Worm (Caenorhabditis elegans) whole organism, L1 larva: ENCODE measurements around the gene T07D4.5.

Source experiments
- C04F5.9 ChIP-seq: sonication (generic microtip); optimal IDR thresholded peaks from 2 replicates; lab custom pipeline; 2016; ENCODE audit warnings: missing genetic modification characterization, missing compliant biosample characterization
- C16A3.4 ChIP-seq: fragments of 150-350 bp; optimal IDR thresholded peaks from 2 replicates; lab custom pipeline; 2014; ENCODE audit warnings: missing biosample characterization, missing genetic modification characterization
- C34B4.2 ChIP-seq: sonication (generic microtip); optimal IDR thresholded peaks from 2 replicates; lab custom pipeline; 2017; ENCODE audit warnings: mild to moderate bottlenecking, missing genetic modification characterization, missing compliant biosample characterization
- F16B12.6 ChIP-seq: fragments of 150-350 bp; optimal IDR thresholded peaks from 2 replicates; lab custom pipeline; 2014; ENCODE audit warnings: missing biosample characterization, missing genetic modification characterization
- aha-1 ChIP-seq: fragments of 150-350 bp; optimal IDR thresholded peaks from 2 replicates; lab custom pipeline; 2014; ENCODE audit warnings: missing biosample characterization, missing genetic modification characterization
- alr-1 ChIP-seq: fragments of 200-800 bp; sonication (Bioruptor generic); optimal IDR thresholded peaks from 2 replicates; lab custom pipeline; 2018; ENCODE audit warnings: borderline replicate concordance, mild to moderate bottlenecking, missing genetic modification characterization, missing compliant biosample characterization
- aly-2 ChIP-seq: fragments of 150-350 bp; optimal IDR thresholded peaks from 2 replicates; lab custom pipeline; 2014; ENCODE audit warnings: missing biosample characterization, missing genetic modification characterization
- ceh-63 ChIP-seq: fragments of 200-800 bp; sonication (Bioruptor generic); optimal IDR thresholded peaks from 2 replicates; lab custom pipeline; 2018; ENCODE audit warnings: mild to moderate bottlenecking, missing genetic modification characterization, missing compliant biosample characterization
- ceh-8 ChIP-seq: fragments of 200-800 bp; sonication (Bioruptor generic); optimal IDR thresholded peaks from 2 replicates; lab custom pipeline; 2018; ENCODE audit warnings: mild to moderate bottlenecking, missing genetic modification characterization, moderate library complexity, missing compliant biosample characterization
- ceh-88 ChIP-seq: fragments of 200-800 bp; sonication (Bioruptor generic); IDR thresholded peaks from 2 replicates; pipeline ENCODE4 v1.3.6; 2022; ENCODE audit warnings: missing genetic modification characterization, missing compliant biosample characterization
- dsc-1 ChIP-seq: sonication (generic microtip); optimal IDR thresholded peaks from 2 replicates; lab custom pipeline; 2016; ENCODE audit warnings: mild to moderate bottlenecking, missing genetic modification characterization, missing compliant biosample characterization
- efl-1 ChIP-seq, 4 experiments: fragments of 150-350 bp; optimal IDR thresholded peaks in 3 of 4; peaks in 1 of 4; 1 replicate in 1 of 4; 2 replicates in 3 of 4; lab custom pipeline; 2014; ENCODE audit warnings: missing biosample characterization in 2 of 4, missing genetic modification characterization in 2 of 4, missing genetic modification reagents in 2 of 4
- efl-3 ChIP-seq: fragments of 200-800 bp; sonication (Bioruptor generic); optimal IDR thresholded peaks from 2 replicates; lab custom pipeline; 2018; ENCODE audit warnings: mild to moderate bottlenecking, missing genetic modification characterization, missing compliant biosample characterization
- egl-13 ChIP-seq: sonication (generic microtip); optimal IDR thresholded peaks from 2 replicates; lab custom pipeline; 2016; ENCODE audit warnings: missing genotype, missing genetic modification reagents, missing genetic modification characterization, missing compliant biosample characterization
- egl-27 ChIP-seq, 2 experiments: fragments of 150-350 bp in 1 of 2; sonication (generic microtip); optimal IDR thresholded peaks; 3 replicates each; lab custom pipeline; 2017 to 2018; ENCODE audit warnings: missing biosample characterization in 2 of 2, missing genetic modification characterization in 2 of 2, missing genetic modification reagents in 2 of 2
- elt-2 ChIP-seq: sonication (generic microtip); optimal IDR thresholded peaks from 2 replicates; lab custom pipeline; 2016; ENCODE audit warnings: missing genetic modification characterization, mild to moderate bottlenecking, inconsistent platforms, missing compliant biosample characterization, missing genetic modification reagents
- ets-5 ChIP-seq: fragments of 200-800 bp; sonication (Bioruptor generic); IDR thresholded peaks from 2 replicates; pipeline ENCODE4 v1.3.6; 2022; ENCODE audit warnings: missing genetic modification characterization, missing compliant biosample characterization
- fkh-10 ChIP-seq: sonication (generic microtip); optimal IDR thresholded peaks from 2 replicates; lab custom pipeline; 2017; ENCODE audit warnings: missing biosample characterization, missing genetic modification reagents, missing genetic modification characterization
- fkh-4 ChIP-seq: sonication (generic microtip); optimal IDR thresholded peaks from 2 replicates; lab custom pipeline; 2016; ENCODE audit warnings: missing compliant biosample characterization, missing genetic modification characterization, borderline replicate concordance
- grh-1 ChIP-seq: fragments of 200-800 bp; sonication (Bioruptor generic); IDR thresholded peaks from 2 replicates; pipeline ENCODE4 v1.3.6; 2022; ENCODE audit warnings: missing genetic modification reagents, missing genetic modification characterization, missing compliant biosample characterization
- hlh-4 ChIP-seq: sonication (generic microtip); optimal IDR thresholded peaks from 2 replicates; lab custom pipeline; 2016; ENCODE audit warnings: mild to moderate bottlenecking, missing genetic modification characterization, missing compliant biosample characterization
- hpl-2 ChIP-seq: fragments of 150-350 bp; optimal IDR thresholded peaks from 2 replicates; lab custom pipeline; 2014; ENCODE audit warnings: missing biosample characterization, missing genetic modification reagents, missing genetic modification characterization
- irx-1 ChIP-seq: sonication (generic microtip); optimal IDR thresholded peaks from 2 replicates; lab custom pipeline; 2016; ENCODE audit warnings: missing genetic modification characterization, missing compliant biosample characterization
- isw-1 ChIP-seq: fragments of 200-800 bp; sonication (Bioruptor generic); IDR thresholded peaks from 2 replicates; pipeline ENCODE4 v1.3.6; 2022; ENCODE audit warnings: missing genetic modification characterization, missing compliant biosample characterization
- lin-14 ChIP-seq: fragments of 200-800 bp; sonication (Bioruptor generic); optimal IDR thresholded peaks from 2 replicates; lab custom pipeline; 2018; ENCODE audit warnings: mild to moderate bottlenecking, missing genetic modification characterization, moderate library complexity, missing compliant biosample characterization
- lin-35 ChIP-seq, 2 experiments: fragments of 150-350 bp; optimal IDR thresholded peaks; 2 replicates each; lab custom pipeline; 2014; ENCODE audit warnings: missing biosample characterization in 2 of 2, missing genetic modification characterization in 2 of 2, missing genetic modification reagents in 2 of 2
- lin-39 ChIP-seq: fragments of 150-350 bp; optimal IDR thresholded peaks from 2 replicates; lab custom pipeline; 2014; ENCODE audit warnings: missing biosample characterization, missing genetic modification reagents, missing genetic modification characterization
- lir-3 ChIP-seq: sonication (generic microtip); optimal IDR thresholded peaks from 2 replicates; lab custom pipeline; 2016; ENCODE audit warnings: mild to moderate bottlenecking, missing genetic modification characterization, moderate library complexity, missing compliant biosample characterization; ENCODE audit not compliant: poor library complexity
- lsy-2 ChIP-seq, 2 experiments: fragments of 150-350 bp; optimal IDR thresholded peaks; 2 replicates each; lab custom pipeline; 2014; ENCODE audit warnings: missing biosample characterization in 2 of 2, missing genetic modification characterization in 2 of 2
- mab-9 ChIP-seq: fragments of 200-800 bp; sonication (Bioruptor generic); IDR thresholded peaks from 2 replicates; pipeline ENCODE4 v1.3.6; 2022; ENCODE audit warnings: missing genetic modification reagents, missing genetic modification characterization, missing compliant biosample characterization
- mef-2 ChIP-seq: fragments of 150-350 bp; optimal IDR thresholded peaks from 2 replicates; lab custom pipeline; 2014; ENCODE audit warnings: missing biosample characterization, missing genetic modification characterization
- nhr-12 ChIP-seq: sonication (generic microtip); optimal IDR thresholded peaks from 2 replicates; lab custom pipeline; 2017; ENCODE audit warnings: missing biosample characterization, missing genetic modification characterization
- nhr-19 ChIP-seq: fragments of 200-800 bp; sonication (Bioruptor generic); conservative IDR thresholded peaks from 2 replicates; pipeline ENCODE4 v1.3.6; 2022; ENCODE audit warnings: missing genetic modification characterization, missing compliant biosample characterization
- nhr-20 ChIP-seq: sonication (generic microtip); optimal IDR thresholded peaks from 2 replicates; lab custom pipeline; 2016; ENCODE audit warnings: mild to moderate bottlenecking, missing genetic modification characterization, missing compliant biosample characterization
- nhr-237 ChIP-seq: fragments of 150-350 bp; optimal IDR thresholded peaks from 2 replicates; lab custom pipeline; 2014; ENCODE audit warnings: missing biosample characterization, missing genetic modification characterization
- nhr-47 ChIP-seq: sonication (generic microtip); optimal IDR thresholded peaks from 2 replicates; lab custom pipeline; 2016; ENCODE audit warnings: mild to moderate bottlenecking, missing genetic modification characterization, moderate library complexity, missing compliant biosample characterization
- nhr-76 ChIP-seq: sonication (generic microtip); optimal IDR thresholded peaks from 2 replicates; lab custom pipeline; 2017; ENCODE audit warnings: missing biosample characterization, missing genetic modification characterization
- nhr-84 ChIP-seq: sonication (generic microtip); optimal IDR thresholded peaks from 2 replicates; lab custom pipeline; 2017; ENCODE audit warnings: missing biosample characterization, missing genetic modification characterization
- pax-3 ChIP-seq: fragments of 200-800 bp; sonication (Bioruptor generic); optimal IDR thresholded peaks from 2 replicates; lab custom pipeline; 2018; ENCODE audit warnings: mild to moderate bottlenecking, missing genetic modification characterization, moderate library complexity, missing compliant biosample characterization
- rnt-1 ChIP-seq: sonication (generic microtip); optimal IDR thresholded peaks from 2 replicates; lab custom pipeline; 2016; ENCODE audit warnings: mild to moderate bottlenecking, missing genetic modification characterization, moderate library complexity, missing compliant biosample characterization
- skn-1 ChIP-seq: fragments of 150-350 bp; optimal IDR thresholded peaks from 2 replicates; lab custom pipeline; 2014; ENCODE audit warnings: missing biosample characterization, missing genetic modification characterization
- snpc-4 ChIP-seq: fragments of 150-350 bp; optimal IDR thresholded peaks from 2 replicates; lab custom pipeline; 2014; ENCODE audit warnings: missing biosample characterization, missing genetic modification characterization
- snu-23 ChIP-seq: sonication (generic microtip); optimal IDR thresholded peaks from 2 replicates; lab custom pipeline; 2016; ENCODE audit warnings: missing genetic modification characterization, missing compliant biosample characterization
- sptf-1 ChIP-seq: fragments of 150-350 bp; optimal IDR thresholded peaks from 2 replicates; lab custom pipeline; 2014; ENCODE audit warnings: missing biosample characterization, missing genetic modification characterization
- tlp-1 ChIP-seq: fragments of 150-350 bp; optimal IDR thresholded peaks from 2 replicates; lab custom pipeline; 2014; ENCODE audit warnings: missing biosample characterization, missing genetic modification characterization
- unc-130 ChIP-seq: fragments of 150-350 bp; optimal IDR thresholded peaks from 2 replicates; lab custom pipeline; 2017; ENCODE audit warnings: missing biosample characterization, missing genetic modification characterization, inconsistent platforms
- unc-30 ChIP-seq: sonication (generic microtip); optimal IDR thresholded peaks from 2 replicates; lab custom pipeline; 2017; ENCODE audit warnings: missing biosample characterization, missing genetic modification characterization
- unc-86 ChIP-seq: sonication (generic microtip); optimal IDR thresholded peaks from 2 replicates; lab custom pipeline; 2016; ENCODE audit warnings: missing genetic modification characterization, missing compliant biosample characterization
- unc-98 ChIP-seq: fragments of 200-800 bp; sonication (Bioruptor generic); IDR thresholded peaks from 2 replicates; pipeline ENCODE4 v1.3.6; 2022; ENCODE audit warnings: missing genetic modification characterization, missing compliant biosample characterization
- vab-15 ChIP-seq: sonication (generic microtip); optimal IDR thresholded peaks from 2 replicates; lab custom pipeline; 2017; ENCODE audit warnings: missing genotype, mild to moderate bottlenecking, missing genetic modification characterization, missing compliant biosample characterization
- zip-4 ChIP-seq: fragments of 200-800 bp; sonication (Bioruptor generic); optimal IDR thresholded peaks from 2 replicates; lab custom pipeline; 2018; ENCODE audit warnings: mild to moderate bottlenecking, missing genetic modification characterization, moderate library complexity, missing compliant biosample characterization
- ztf-11 ChIP-seq, 2 experiments: sonication (generic microtip); optimal IDR thresholded peaks; 2 replicates each; lab custom pipeline; 2016 to 2017; ENCODE audit warnings: missing genetic modification characterization in 2 of 2, missing biosample characterization in 1 of 2, missing compliant biosample characterization in 1 of 2
- ztf-4 ChIP-seq: fragments of 150-350 bp; optimal IDR thresholded peaks from 2 replicates; lab custom pipeline; 2014; ENCODE audit warnings: missing biosample characterization, missing genetic modification characterization

Gene T07D4.5

DNA sequence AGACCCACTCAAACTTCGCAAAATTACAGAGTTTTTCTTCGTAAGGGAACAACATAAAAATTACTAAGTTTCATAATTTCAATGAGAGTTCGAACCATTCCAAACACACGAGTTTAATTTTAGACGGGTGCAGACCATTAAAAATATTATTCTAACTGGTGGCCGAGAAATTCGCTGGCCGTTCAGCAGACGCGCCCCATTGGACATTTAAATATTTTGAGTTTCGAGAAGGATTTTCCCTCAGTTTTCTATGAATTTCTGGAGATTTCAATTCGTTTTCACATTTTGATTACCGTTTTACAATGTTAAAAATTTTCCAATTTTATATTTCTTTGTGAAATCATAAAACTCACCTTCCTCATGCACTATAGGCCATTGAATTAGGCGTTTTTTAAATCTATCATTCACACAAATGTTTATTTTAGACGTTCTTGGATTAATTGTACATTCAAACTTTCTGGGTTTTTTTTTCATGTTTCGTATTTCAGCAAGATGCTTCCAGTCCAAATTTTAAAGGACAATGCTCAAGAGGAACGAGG is 43.2 kb upstream of the T07D4.5 start, which contains the start of gene cct-2:
Gene cct-2 (plus strand): TSS at position 489 of the 539 bp plus-strand sequence.
- no peak for TF ChIP-seq egl-27 (tag; optimal IDR thresholded peaks at IDR 0.05; lab: Kevin White, UChicago)
- TF ChIP-seq fkh-10 (GFP tag; lab: Kevin White, UChicago) = no peak
- peak; percentile 38 for TF ChIP-seq nhr-47 (tag; lab: Kevin White, UChicago)
- TF ChIP-seq F16B12.6 = no peak
- no peak for TF ChIP-seq lin-39 (tag; lab: Kevin White, UChicago)
- TF ChIP-seq ceh-88 (GFP tag; lab: Robert Waterston, UW) = no peak
- no peak for TF ChIP-seq nhr-237 (tag; lab: Kevin White, UChicago)
- peak; percentile 13 for TF ChIP-seq dsc-1
- TF ChIP-seq mef-2 = no peak
- TF ChIP-seq skn-1 (tag; lab: Kevin White, UChicago) = peak; percentile 21
- TF ChIP-seq vab-15 = no peak
- TF ChIP-seq alr-1 = no peak
- TF ChIP-seq lin-14 (GFP tag; lab: Kevin White, UChicago) = peak; percentile 69
- no peak for TF ChIP-seq zip-4 (GFP tag; lab: Kevin White, UChicago)
- TF ChIP-seq ztf-11 (tag; optimal IDR thresholded peaks at IDR 0.05; lab: Kevin White, UChicago) = no peak
- TF ChIP-seq nhr-12 (tag; lab: Kevin White, UChicago) = no peak
- TF ChIP-seq rnt-1 (tag; lab: Kevin White, UChicago) = peak; percentile 59
- no peak for TF ChIP-seq aly-2 (tag; lab: Kevin White, UChicago)
- no peak for TF ChIP-seq unc-30 (tag; lab: Kevin White, UChicago)
- TF ChIP-seq ceh-63 (GFP tag; lab: Kevin White, UChicago) = no peak
- no peak for TF ChIP-seq grh-1 (GFP tag; lab: Robert Waterston, UW)
- TF ChIP-seq nhr-19 (GFP tag; lab: Robert Waterston, UW) = no peak
- TF ChIP-seq snu-23 = peak; percentile 68
- TF ChIP-seq pax-3 (tag; lab: Kevin White, UChicago) = no peak
- no peak for TF ChIP-seq nhr-76
- TF ChIP-seq C34B4.2 (tag; lab: Kevin White, UChicago) = no peak
- TF ChIP-seq lsy-2 (tag; optimal IDR thresholded peaks at IDR 0.05; lab: Kevin White, UChicago) = peak; percentile 27 to 72
- no peak for TF ChIP-seq efl-3
- no peak for TF ChIP-seq aha-1 (tag; lab: Kevin White, UChicago)
- TF ChIP-seq unc-86 = no peak
- peak; percentile 56 for TF ChIP-seq nhr-20 (tag; lab: Kevin White, UChicago)
- no peak for TF ChIP-seq ceh-8 (GFP tag; lab: Kevin White, UChicago)
- TF ChIP-seq lin-35 (GFP tag; optimal IDR thresholded peaks at IDR 0.05; lab: Kevin White, UChicago) = peak; percentile 48 to 60
- TF ChIP-seq egl-13 = no peak
- no peak for TF ChIP-seq mab-9 (GFP tag; lab: Robert Waterston, UW)
- no peak for TF ChIP-seq nhr-84 (tag; lab: Kevin White, UChicago)
- TF ChIP-seq C16A3.4 = peak; percentile 70
- peak; percentile 3 for TF ChIP-seq unc-130 (tag; lab: Kevin White, UChicago)
- TF ChIP-seq hlh-4 = no peak
- no peak for TF ChIP-seq fkh-4 (tag; lab: Kevin White, UChicago)
- TF ChIP-seq tlp-1 (tag; lab: Kevin White, UChicago) = no peak
- TF ChIP-seq C04F5.9 (tag; lab: Kevin White, UChicago) = no peak
- peak; percentile 64 for TF ChIP-seq lir-3 (tag; lab: Kevin White, UChicago)
- TF ChIP-seq elt-2 (tag; lab: Kevin White, UChicago) = no peak
- no peak for TF ChIP-seq unc-98 (GFP tag; lab: Robert Waterston, UW)
- TF ChIP-seq hpl-2 (GFP tag; lab: Kevin White, UChicago) = no peak
- no peak for TF ChIP-seq snpc-4
- TF ChIP-seq ets-5 = no peak
- no peak for TF ChIP-seq ztf-4 (tag; lab: Kevin White, UChicago)
- no peak for TF ChIP-seq sptf-1 (tag; lab: Kevin White, UChicago)
- TF ChIP-seq efl-1 (optimal IDR thresholded peaks at IDR 0.05; lab: Kevin White, UChicago) = peak; percentile 30 to 51
- peak; percentile 54 to 96 for TF ChIP-seq efl-1 (GFP tag; optimal IDR thresholded peaks at IDR 0.05 in 1 of 2; lab: Kevin White, UChicago)
- TF ChIP-seq irx-1 (tag; lab: Kevin White, UChicago) = no peak
- no peak for TF ChIP-seq isw-1 (GFP tag; lab: Robert Waterston, UW)
